Worm (Caenorhabditis elegans) whole organism, L1 larva: ENCODE data around the gene tos-1.

Experiments
- ama-1 ChIP-seq: fragments of 150-350 bp; optimal IDR thresholded peaks from 2 replicates; lab custom pipeline; 2014
- ceh-82 ChIP-seq, 3 experiments: fragments of 150-350 bp in 1 of 3; sonication (generic microtip) in 2 of 3; optimal IDR thresholded peaks; 2 replicates each; lab custom pipeline; 2014 to 2017; ENCODE audit warnings: missing biosample characterization in 3 of 3, missing genetic modification characterization in 3 of 3
- dpl-1 ChIP-seq, 3 experiments: fragments of 150-350 bp in 2 of 3; sonication (generic microtip) in 1 of 3; optimal IDR thresholded peaks; 2 replicates each; lab custom pipeline; 2014 to 2017; ENCODE audit warnings: missing biosample characterization in 3 of 3, missing genetic modification characterization in 3 of 3, missing genetic modification reagents in 3 of 3
- elt-2 ChIP-seq: sonication (generic microtip); optimal IDR thresholded peaks from 2 replicates; lab custom pipeline; 2016; ENCODE audit warnings: missing genetic modification characterization, mild to moderate bottlenecking, inconsistent platforms, missing compliant biosample characterization, missing genetic modification reagents
- jun-1 ChIP-seq: fragments of 150-350 bp; optimal IDR thresholded peaks from 2 replicates; lab custom pipeline; 2014; ENCODE audit warnings: missing biosample characterization, missing genetic modification reagents, missing genetic modification characterization
- lsy-2 ChIP-seq, 2 experiments: fragments of 150-350 bp; optimal IDR thresholded peaks; 2 replicates each; lab custom pipeline; 2014; ENCODE audit warnings: missing biosample characterization in 2 of 2, missing genetic modification characterization in 2 of 2
- nhr-11 ChIP-seq: fragments of 150-350 bp; optimal IDR thresholded peaks from 2 replicates; lab custom pipeline; 2014; ENCODE audit warnings: missing biosample characterization, missing genetic modification characterization
- nhr-76 ChIP-seq: sonication (generic microtip); optimal IDR thresholded peaks from 2 replicates; lab custom pipeline; 2017; ENCODE audit warnings: missing biosample characterization, missing genetic modification characterization
- pax-3 ChIP-seq: fragments of 200-800 bp; sonication (Bioruptor generic); optimal IDR thresholded peaks from 2 replicates; lab custom pipeline; 2018; ENCODE audit warnings: mild to moderate bottlenecking, missing genetic modification characterization, moderate library complexity, missing compliant biosample characterization
- rnt-1 ChIP-seq: sonication (generic microtip); optimal IDR thresholded peaks from 2 replicates; lab custom pipeline; 2016; ENCODE audit warnings: mild to moderate bottlenecking, missing genetic modification characterization, moderate library complexity, missing compliant biosample characterization
- skn-1 ChIP-seq: fragments of 150-350 bp; optimal IDR thresholded peaks from 2 replicates; lab custom pipeline; 2014; ENCODE audit warnings: missing biosample characterization, missing genetic modification characterization
- unc-130 ChIP-seq: fragments of 150-350 bp; optimal IDR thresholded peaks from 2 replicates; lab custom pipeline; 2017; ENCODE audit warnings: missing biosample characterization, missing genetic modification characterization, inconsistent platforms

- TF ChIP-seq ama-1 (lab: Kevin White, UChicago) = no peak
- TF ChIP-seq unc-130 = no peak
- TF ChIP-seq nhr-76 (tag; lab: Kevin White, UChicago) = no peak
- no peak for TF ChIP-seq pax-3 (tag; lab: Kevin White, UChicago)
- no peak for TF ChIP-seq elt-2 (tag; lab: Kevin White, UChicago)
- no peak for TF ChIP-seq nhr-11
- TF ChIP-seq ceh-82 (tag; optimal IDR thresholded peaks at IDR 0.05; lab: Kevin White, UChicago) = no peak
- TF ChIP-seq rnt-1 = no peak
- TF ChIP-seq dpl-1 (GFP tag; optimal IDR thresholded peaks at IDR 0.05; lab: Kevin White, UChicago) = no peak
- no peak for TF ChIP-seq jun-1 (tag; lab: Kevin White, UChicago)
- TF ChIP-seq lsy-2 (tag; optimal IDR thresholded peaks at IDR 0.05; lab: Kevin White, UChicago) = no peak
- TF ChIP-seq skn-1 (tag; lab: Kevin White, UChicago) = no peak
Observed at ce11 chrV:9376417-9376816, 32.4 kb upstream of the tos-1 start, which contains the start of gene E02C12.19.
